Fruit fly (Drosophila melanogaster) whole organism, embryonic: ENCODE measurements around the gene Cdk5alpha.

Experiments
- Abd-B ChIP-seq: fragments of 200-800 bp; sonication (Bioruptor generic); optimal IDR thresholded peaks from 2 replicates; lab custom pipeline; 2018; ENCODE audit warnings: missing biosample characterization, mild to moderate bottlenecking, missing genetic modification characterization, moderate library complexity
- Atf-2 ChIP-seq: fragments of 200-800 bp; sonication (Bioruptor generic); optimal IDR thresholded peaks from 2 replicates; lab custom pipeline; 2016; ENCODE audit warnings: missing biosample characterization, missing genetic modification characterization
- BEAF-32 ChIP-seq: fragments of 200-800 bp; sonication (Bioruptor generic); optimal IDR thresholded peaks from 3 replicates; lab custom pipeline; 2017; ENCODE audit warnings: missing biosample characterization, missing genetic modification characterization, mild to moderate bottlenecking, moderate library complexity, missing genetic modification reagents
- Blimp-1 ChIP-seq: fragments of 200-800 bp; sonication (Bioruptor generic); optimal IDR thresholded peaks from 3 replicates; lab custom pipeline; 2018; ENCODE audit warnings: missing biosample characterization, missing genetic modification characterization, mild to moderate bottlenecking, moderate library complexity, missing genetic modification reagents
- CG10274 ChIP-seq: fragments of 200-800 bp; sonication (Bioruptor generic); optimal IDR thresholded peaks from 3 replicates; lab custom pipeline; 2017; ENCODE audit warnings: missing biosample characterization, mild to moderate bottlenecking, missing genetic modification characterization
- CG10321 ChIP-seq: fragments of 200-800 bp; sonication (Bioruptor generic); IDR thresholded peaks from 2 replicates; pipeline ENCODE4 v1.3.6; 2022; ENCODE audit warnings: missing biosample characterization, missing genetic modification characterization
- CG10959 ChIP-seq: fragments of 200-800 bp; sonication (Bioruptor generic); IDR thresholded peaks from 2 replicates; pipeline ENCODE4 v1.3.6; 2022; ENCODE audit warnings: missing biosample characterization, missing genetic modification characterization
- CG11504 ChIP-seq: fragments of 200-800 bp; sonication (Bioruptor generic); optimal IDR thresholded peaks from 3 replicates; lab custom pipeline; 2019; ENCODE audit warnings: missing biosample characterization, mild to moderate bottlenecking, missing genetic modification characterization, moderate library complexity
- CG12155 ChIP-seq: fragments of 200-800 bp; sonication (Bioruptor generic); optimal IDR thresholded peaks from 3 replicates; lab custom pipeline; 2016; ENCODE audit warnings: missing biosample characterization, missing genetic modification characterization
- CG13123 ChIP-seq: fragments of 200-800 bp; sonication (Bioruptor generic); optimal IDR thresholded peaks from 2 replicates; lab custom pipeline; 2016; ENCODE audit warnings: missing biosample characterization, missing genetic modification characterization
- CG13296 ChIP-seq: fragments of 200-800 bp; sonication (Bioruptor generic); optimal IDR thresholded peaks from 3 replicates; lab custom pipeline; 2018; ENCODE audit warnings: missing biosample characterization, mild to moderate bottlenecking, missing genetic modification characterization
- CG14441 ChIP-seq: fragments of 200-800 bp; sonication (Bioruptor generic); IDR thresholded peaks from 2 replicates; pipeline ENCODE4 v1.3.6; 2022; ENCODE audit warnings: missing biosample characterization, missing genetic modification characterization
- CG15269 ChIP-seq: fragments of 200-800 bp; sonication (Bioruptor generic); optimal IDR thresholded peaks from 2 replicates; lab custom pipeline; 2018; ENCODE audit warnings: missing biosample characterization, mild to moderate bottlenecking, missing genetic modification characterization, moderate library complexity
- CG1603 ChIP-seq: fragments of 200-800 bp; sonication (Bioruptor generic); optimal IDR thresholded peaks from 2 replicates; lab custom pipeline; 2019; ENCODE audit warnings: missing biosample characterization, mild to moderate bottlenecking, missing genetic modification characterization, moderate library complexity
- CG18262 ChIP-seq: fragments of 200-800 bp; optimal IDR thresholded peaks from 3 replicates; lab custom pipeline; 2019; ENCODE audit warnings: missing biosample characterization, mild to moderate bottlenecking, missing genetic modification characterization, moderate library complexity
- CG18764 ChIP-seq: fragments of 200-800 bp; sonication (Bioruptor generic); optimal IDR thresholded peaks from 3 replicates; lab custom pipeline; 2016; ENCODE audit warnings: missing biosample characterization, missing genetic modification characterization
- CG8089 ChIP-seq: fragments of 200-800 bp; sonication (Bioruptor generic); optimal IDR thresholded peaks from 3 replicates; lab custom pipeline; 2016; ENCODE audit warnings: missing biosample characterization, missing genetic modification characterization
- CG8290 ChIP-seq, 3 experiments: fragments of 200-800 bp; sonication (Bioruptor generic); optimal IDR thresholded peaks; 2 replicates each; lab custom pipeline; 2016 to 2019; ENCODE audit warnings: missing biosample characterization in 3 of 3, missing genetic modification characterization in 3 of 3, mild to moderate bottlenecking in 2 of 3, moderate library complexity in 1 of 3
- CG8478 ChIP-seq: fragments of >200 bp; optimal IDR thresholded peaks from 2 replicates; lab custom pipeline; 2018
- ERR ChIP-seq: fragments of 200-800 bp; sonication (Bioruptor generic); optimal IDR thresholded peaks from 2 replicates; lab custom pipeline; 2016; ENCODE audit warnings: missing biosample characterization, missing genetic modification characterization
- Gug ChIP-seq: fragments of 200-800 bp; sonication (Bioruptor generic); IDR thresholded peaks from 4 replicates; pipeline ENCODE4 v1.3.6; 2022; ENCODE audit warnings: missing biosample characterization, missing genetic modification characterization
- Lim3 ChIP-seq: fragments of 200-800 bp; sonication (Bioruptor generic); IDR thresholded peaks from 2 replicates; pipeline ENCODE4 v1.3.6; 2022; ENCODE audit warnings: missing biosample characterization, missing genetic modification characterization
- Lpt ChIP-seq: fragments of >200 bp; optimal IDR thresholded peaks from 2 replicates; lab custom pipeline; 2018; ENCODE audit warnings: missing biosample characterization, missing genetic modification characterization
- Neu2 ChIP-seq: fragments of 200-800 bp; sonication (Bioruptor generic); optimal IDR thresholded peaks from 3 replicates; lab custom pipeline; 2016; ENCODE audit warnings: missing biosample characterization, missing genetic modification characterization, borderline replicate concordance
- Nf-YA ChIP-seq: fragments of 200-800 bp; sonication (Bioruptor generic); IDR thresholded peaks from 2 replicates; pipeline ENCODE4 v1.3.6; 2022; ENCODE audit warnings: missing biosample characterization, missing genetic modification characterization
- Poxn ChIP-seq: fragments of 200-800 bp; sonication (Bioruptor generic); IDR thresholded peaks from 2 replicates; pipeline ENCODE4 v1.3.6; 2022; ENCODE audit warnings: missing biosample characterization, missing genetic modification characterization
- Ravus ChIP-seq: fragments of 200-800 bp; sonication (Bioruptor generic); IDR thresholded peaks from 2 replicates; pipeline ENCODE4 v1.3.6; 2022; ENCODE audit warnings: missing biosample characterization, missing genetic modification characterization
- Rfx ChIP-seq: fragments of 200-800 bp; sonication (Bioruptor generic); IDR thresholded peaks from 2 replicates; pipeline ENCODE4 v1.3.6; 2022; ENCODE audit warnings: missing biosample characterization, missing genetic modification characterization
- Tbp ChIP-seq: fragments of >200 bp; optimal IDR thresholded peaks from 2 replicates; lab custom pipeline; 2018; ENCODE audit warnings: missing biosample characterization, missing genetic modification characterization
- ab ChIP-seq: fragments of 200-800 bp; sonication (Bioruptor generic); optimal IDR thresholded peaks from 2 replicates; lab custom pipeline; 2016; ENCODE audit warnings: missing biosample characterization, missing genetic modification characterization
- bbx ChIP-seq: fragments of 200-800 bp; sonication (Bioruptor generic); IDR thresholded peaks from 2 replicates; pipeline ENCODE4 v1.3.6; 2022; ENCODE audit warnings: missing biosample characterization, missing genetic modification characterization; ENCODE audit not compliant: partially characterized antibody
- bigmax ChIP-seq: fragments of 200-800 bp; sonication (Bioruptor generic); optimal IDR thresholded peaks from 2 replicates; lab custom pipeline; 2018; ENCODE audit warnings: missing biosample characterization, mild to moderate bottlenecking, missing genetic modification characterization
- btn ChIP-seq: fragments of 200-800 bp; sonication (Bioruptor generic); optimal IDR thresholded peaks from 2 replicates; lab custom pipeline; 2016; ENCODE audit warnings: missing biosample characterization, missing genetic modification characterization
- disco-r ChIP-seq: fragments of 200-800 bp; sonication (Bioruptor generic); optimal IDR thresholded peaks from 2 replicates; lab custom pipeline; 2016; ENCODE audit warnings: missing biosample characterization, missing genetic modification characterization
- gcm ChIP-seq: fragments of 200-800 bp; sonication (Bioruptor generic); optimal IDR thresholded peaks from 2 replicates; lab custom pipeline; 2019; ENCODE audit warnings: missing biosample characterization, mild to moderate bottlenecking, missing genetic modification characterization, moderate library complexity
- insv ChIP-seq, 2 experiments: fragments of 200-800 bp; sonication (Bioruptor generic); optimal IDR thresholded peaks; 3 replicates each; lab custom pipeline; 2016 to 2018; ENCODE audit warnings: missing biosample characterization in 2 of 2, missing genetic modification characterization in 2 of 2
- ken ChIP-seq: fragments of 200-800 bp; sonication (Bioruptor generic); IDR thresholded peaks from 3 replicates; pipeline ENCODE4 v1.3.6; 2022; ENCODE audit warnings: missing biosample characterization, missing genetic modification characterization
- lab ChIP-seq: fragments of 200-800 bp; sonication (Bioruptor generic); optimal IDR thresholded peaks from 3 replicates; lab custom pipeline; 2017; ENCODE audit warnings: missing biosample characterization, missing genetic modification characterization, mild to moderate bottlenecking, moderate library complexity, missing genetic modification reagents
- lilli ChIP-seq: fragments of 200-800 bp; sonication (Bioruptor generic); optimal IDR thresholded peaks from 3 replicates; lab custom pipeline; 2016; ENCODE audit warnings: missing biosample characterization, missing genetic modification characterization
- lola ChIP-seq, 3 experiments: fragments of >200 bp in 2 of 3; fragments of 200-800 bp in 1 of 3; sonication (Bioruptor generic) in 1 of 3; optimal IDR thresholded peaks; 2 replicates each; lab custom pipeline; 2017 to 2019; ENCODE audit warnings: missing biosample characterization in 3 of 3, missing genetic modification characterization in 3 of 3, mild to moderate bottlenecking in 1 of 3, moderate library complexity in 1 of 3
- lov ChIP-seq, 2 experiments: fragments of 200-800 bp in 1 of 2; fragments of >200 bp in 1 of 2; sonication (Bioruptor generic) in 1 of 2; IDR thresholded peaks in 1 of 2; optimal IDR thresholded peaks in 1 of 2; 2 replicates in 1 of 2; 3 replicates in 1 of 2; pipeline versions ENCODE4 v1.3.6 to Lab custom; 2017 to 2022; ENCODE audit warnings: missing biosample characterization in 1 of 2, missing genetic modification characterization in 1 of 2
- mirr ChIP-seq: fragments of 200-800 bp; sonication (Bioruptor generic); optimal IDR thresholded peaks from 3 replicates; lab custom pipeline; 2018; ENCODE audit warnings: missing biosample characterization, mild to moderate bottlenecking, missing genetic modification characterization
- mld ChIP-seq: fragments of 200-800 bp; sonication (Bioruptor generic); IDR thresholded peaks from 3 replicates; pipeline ENCODE4 v1.3.6; 2022; ENCODE audit warnings: missing biosample characterization, missing genetic modification characterization; ENCODE audit not compliant: partially characterized antibody
- phol ChIP-seq: fragments of 200-800 bp; sonication (Bioruptor generic); optimal IDR thresholded peaks from 3 replicates; lab custom pipeline; 2018; ENCODE audit warnings: missing biosample characterization, mild to moderate bottlenecking, missing genetic modification characterization, moderate library complexity
- pnt ChIP-seq: fragments of 200-800 bp; sonication (Bioruptor generic); optimal IDR thresholded peaks from 3 replicates; lab custom pipeline; 2016; ENCODE audit warnings: missing biosample characterization, missing genetic modification characterization
- row ChIP-seq: fragments of 200-800 bp; sonication (Bioruptor generic); IDR thresholded peaks from 3 replicates; pipeline ENCODE4 v1.3.6; 2022; ENCODE audit warnings: missing biosample characterization, missing genetic modification characterization
- sna ChIP-seq: fragments of 200-800 bp; sonication (Bioruptor generic); IDR thresholded peaks from 2 replicates; pipeline ENCODE4 v1.3.6; 2022; ENCODE audit warnings: missing biosample characterization, missing genetic modification characterization; ENCODE audit not compliant: partially characterized antibody
- so ChIP-seq: fragments of 200-800 bp; sonication (Bioruptor generic); IDR thresholded peaks from 3 replicates; pipeline ENCODE4 v1.3.6; 2022; ENCODE audit warnings: missing biosample characterization, missing genetic modification characterization
- tin ChIP-seq: fragments of 200-800 bp; sonication (Bioruptor generic); optimal IDR thresholded peaks from 3 replicates; lab custom pipeline; 2016; ENCODE audit warnings: missing biosample characterization, missing genetic modification characterization
- tna ChIP-seq: fragments of 200-800 bp; sonication (Bioruptor generic); IDR thresholded peaks from 2 replicates; pipeline ENCODE4 v1.3.6; 2022; ENCODE audit warnings: missing biosample characterization, missing genetic modification characterization; ENCODE audit not compliant: partially characterized antibody

Gene Cdk5alpha

dm6 chr2L:10356508-10356907, 45.8 kb upstream of the Cdk5alpha start, which contains the start of the genes CtsL4 and ClpP (continued):
- no peak for TF ChIP-seq CG11504 (tag; lab: Kevin White, UChicago)
- no peak for TF ChIP-seq Blimp-1 (GFP tag; lab: Kevin White, UChicago)
- no peak for TF ChIP-seq ken (GFP tag; lab: Robert Waterston, UW)
- TF ChIP-seq Abd-B = peak; percentile 46
- no peak for TF ChIP-seq sna (GFP tag; lab: Robert Waterston, UW)
- TF ChIP-seq bbx = no peak
- peak; percentile 40 for TF ChIP-seq CG13296 (GFP tag; lab: Kevin White, UChicago)
- TF ChIP-seq CG8089 (GFP tag; lab: Kevin White, UChicago) = peak; percentile 17
- TF ChIP-seq Tbp (GFP tag; lab: Kevin White, UChicago) = no peak
- no peak for TF ChIP-seq ab
- TF ChIP-seq CG8290 (GFP tag; optimal IDR thresholded peaks at IDR 0.05; lab: Kevin White, UChicago) = peak; percentile 78
- peak in 1 of 2 experiments; percentile 14 for TF ChIP-seq CG8290 (tag; optimal IDR thresholded peaks at IDR 0.05; lab: Kevin White, UChicago)
- TF ChIP-seq gcm = no peak
- TF ChIP-seq CG14441 (GFP tag; lab: Robert Waterston, UW) = no peak
- no peak for TF ChIP-seq so (GFP tag; lab: Robert Waterston, UW)
- no peak; the same call in 1 of the 2 replicates for TF ChIP-seq Rfx
- TF ChIP-seq row (GFP tag; lab: Robert Waterston, UW) = peak; percentile 86
- TF ChIP-seq Poxn (GFP tag; lab: Robert Waterston, UW) = no peak
- peak in 1 of 3 experiments; percentile 43 for TF ChIP-seq lola (GFP tag; optimal IDR thresholded peaks at IDR 0.05; lab: Kevin White, UChicago)
- TF ChIP-seq CG10274 = no peak
- TF ChIP-seq CG15269 (tag; lab: Kevin White, UChicago) = no peak
- TF ChIP-seq CG10321 (GFP tag; lab: Robert Waterston, UW) = no peak
- TF ChIP-seq Lim3 (GFP tag; lab: Robert Waterston, UW) = no peak
- no peak for TF ChIP-seq tna (GFP tag; lab: Robert Waterston, UW)
- no peak for TF ChIP-seq ERR (GFP tag; lab: Kevin White, UChicago)
- no peak for TF ChIP-seq Lpt (GFP tag; lab: Kevin White, UChicago)
- TF ChIP-seq disco-r = no peak
- no peak for TF ChIP-seq CG13123
- peak; percentile 12 for TF ChIP-seq bigmax (GFP tag; lab: Kevin White, UChicago)
- TF ChIP-seq pnt = no peak
- peak in 1 of 2 experiments; percentile 9 for TF ChIP-seq insv (GFP tag; optimal IDR thresholded peaks at IDR 0.05; lab: Kevin White, UChicago)
- TF ChIP-seq CG8478 (lab: Kevin White, UChicago) = no peak
- no peak for TF ChIP-seq Ravus (GFP tag; lab: Robert Waterston, UW)
- peak; percentile 57 for TF ChIP-seq CG18262 (tag; lab: Kevin White, UChicago)
- peak; percentile 46 for TF ChIP-seq tin (GFP tag; lab: Kevin White, UChicago)
- TF ChIP-seq mld (GFP tag; lab: Robert Waterston, UW) = no peak
- TF ChIP-seq Gug = peak; percentile 47; the same call in 2 of the 4 replicates
- TF ChIP-seq BEAF-32 (GFP tag; lab: Kevin White, UChicago) = peak; percentile 31
- TF ChIP-seq CG1603 (tag; lab: Kevin White, UChicago) = peak; percentile 100
- TF ChIP-seq Nf-YA (GFP tag; lab: Robert Waterston, UW) = no peak
- peak; percentile 60 for TF ChIP-seq phol (tag; lab: Kevin White, UChicago)
- TF ChIP-seq btn (GFP tag; lab: Kevin White, UChicago) = no peak
- TF ChIP-seq lab (GFP tag; lab: Kevin White, UChicago) = no peak
- peak; percentile 32 for TF ChIP-seq CG12155 (GFP tag; lab: Kevin White, UChicago)
- TF ChIP-seq lov (optimal IDR thresholded peaks at IDR 0.05; lab: Kevin White, UChicago) = no peak
- TF ChIP-seq lov (GFP tag; IDR thresholded peaks at IDR 0.05; lab: Robert Waterston, UW) = 0 out of 3 replicates have a peak, but pooled peaks have one; percentile 9
- peak; percentile 17 for TF ChIP-seq CG18764 (GFP tag; lab: Kevin White, UChicago)
- peak; percentile 60 for TF ChIP-seq lilli
- no peak for TF ChIP-seq mirr
- TF ChIP-seq CG10959 (GFP tag; lab: Robert Waterston, UW) = no peak
- no peak for TF ChIP-seq Neu2 (GFP tag; lab: Kevin White, UChicago)
- TF ChIP-seq Atf-2 (GFP tag; lab: Kevin White, UChicago) = no peak
